Fruit fly (Drosophila melanogaster): ENCODE data around the gene cv.

DNA sequence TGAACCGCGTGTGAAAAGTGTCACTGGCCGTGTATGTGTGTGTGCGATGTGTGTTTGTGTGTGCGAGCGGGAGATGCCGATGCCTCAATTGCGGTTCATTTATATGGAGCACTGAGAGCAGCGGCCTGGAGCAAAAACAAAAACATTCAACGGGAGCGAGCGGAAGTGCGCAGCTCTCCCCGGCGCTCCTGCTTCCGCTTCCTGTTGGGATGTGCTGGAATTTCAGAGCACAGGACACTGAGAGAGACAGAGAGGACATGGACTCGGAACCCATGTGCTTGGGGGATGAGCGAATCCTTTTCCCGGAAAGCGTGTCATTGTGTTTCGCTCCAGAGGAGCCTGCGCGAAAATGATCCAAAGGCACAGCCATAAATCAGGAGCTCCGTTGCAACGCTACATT is 25.6 kb upstream of the cv start:
- TF ChIP-seq EcR (GFP tag; optimal IDR thresholded peaks at IDR 0.05), result peak; percentile 15
- no peak for TF ChIP-seq CG9948 (tag; optimal IDR thresholded peaks at IDR 0.05)
- TF ChIP-seq CG15710 (tag; optimal IDR thresholded peaks at IDR 0.05), result no peak
